Worm (Caenorhabditis elegans): ENCODE measurements around the gene larp-1.

larp-1 gene

DNA sequence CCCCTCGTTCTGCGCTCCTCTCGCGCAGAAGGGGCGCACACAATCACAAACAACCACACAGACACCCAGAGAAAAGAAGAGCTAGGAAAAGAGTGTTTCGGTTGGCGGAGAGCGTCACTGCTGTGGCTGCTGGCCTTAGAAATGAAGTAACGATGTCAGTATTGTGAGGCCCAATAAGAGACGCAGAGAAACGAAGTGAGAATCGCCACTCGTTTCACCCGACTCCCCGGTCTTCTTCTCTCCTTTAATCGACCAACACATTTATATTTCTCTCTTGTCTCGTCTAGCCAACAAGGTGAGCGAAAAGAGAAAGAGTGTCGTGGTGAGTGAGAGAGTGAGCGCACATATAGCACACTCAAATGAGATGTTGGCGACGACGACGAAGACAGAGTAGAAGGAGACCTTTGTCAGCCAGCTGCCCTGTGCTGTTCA is 3.5 kb downstream of the larp-1 start (continued):
- TF ChIP-seq unc-55 (GFP tag; optimal IDR thresholded peaks at IDR 0.05) (peak; percentile 96), ceh-30 (tag; optimal IDR thresholded peaks at IDR 0.05) (no peak), pha-4 (tag; optimal IDR thresholded peaks at IDR 0.05) (no peak), ceh-31 (tag; optimal IDR thresholded peaks at IDR 0.05) (peak; percentile 98), npax-4 (tag; optimal IDR thresholded peaks at IDR 0.05) (no peak), K02D7.2 (tag; optimal IDR thresholded peaks at IDR 0.05) (no peak), sdc-2 (tag; optimal IDR thresholded peaks at IDR 0.05) (peak; percentile 66), eyg-1 (tag; optimal IDR thresholded peaks at IDR 0.05) (peak; percentile 40), ama-1 (optimal IDR thresholded peaks at IDR 0.05) (no peak), tbx-2 (tag; optimal IDR thresholded peaks at IDR 0.05) (peak; percentile 97), nhr-232 (tag; optimal IDR thresholded peaks at IDR 0.05) (peak; percentile 42), C38D4.7 (GFP tag; optimal IDR thresholded peaks at IDR 0.05) (no peak), pqm-1 (tag; optimal IDR thresholded peaks at IDR 0.05) (peak; percentile 23)

DNA sequence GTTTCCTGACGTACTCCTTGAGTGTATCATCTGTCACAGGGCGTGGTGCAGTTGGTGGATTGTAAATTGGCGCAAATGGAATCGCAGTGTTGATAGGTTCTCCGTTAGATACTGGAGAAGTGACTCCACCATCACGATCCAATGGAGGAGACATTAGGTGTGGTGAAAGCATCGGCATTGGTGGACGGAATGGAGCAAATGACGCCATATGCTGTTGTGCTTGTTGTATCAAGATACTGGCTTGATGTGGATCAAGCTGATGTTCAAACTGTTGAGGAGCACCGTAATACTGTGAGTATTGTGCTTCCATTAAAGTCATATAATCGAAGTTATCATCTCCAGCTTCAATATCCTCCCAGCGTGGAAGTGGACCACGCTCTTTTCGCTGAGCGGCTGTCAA is 5.0 kb downstream of the larp-1 start:
- TF ChIP-seq Y22D7AL.16 (tag; optimal IDR thresholded peaks at IDR 0.05) (no peak), eyg-1 (tag; optimal IDR thresholded peaks at IDR 0.05) (no peak)

DNA sequence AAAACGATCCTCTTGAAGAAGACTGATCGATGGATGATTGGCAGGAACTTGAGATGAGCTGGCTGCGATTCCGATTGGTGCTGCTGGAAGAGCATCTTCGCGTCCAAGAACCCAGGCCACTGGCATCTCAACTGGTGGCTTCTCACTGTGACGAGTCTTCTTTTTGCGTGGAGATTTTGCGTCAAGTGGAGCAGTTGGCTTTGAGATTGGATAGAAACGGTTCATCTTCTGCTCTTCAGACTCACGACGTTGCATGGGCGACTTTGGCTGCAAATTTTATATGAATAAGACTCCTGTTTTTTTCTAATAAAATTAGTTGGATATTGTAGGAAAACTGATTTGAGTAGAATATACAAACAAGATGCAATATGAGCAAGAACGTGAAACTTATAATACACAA is 6.7 kb downstream of the larp-1 start:
- TF ChIP-seq mec-3 (tag; optimal IDR thresholded peaks at IDR 0.05; ENCODE audit: borderline replicate concordance) = no peak
- TF ChIP-seq ets-4 (tag; optimal IDR thresholded peaks at IDR 0.05) = no peak
- TF ChIP-seq pros-1 (tag; optimal IDR thresholded peaks at IDR 0.05) = no peak
- no peak for TF ChIP-seq syd-9 (tag; optimal IDR thresholded peaks at IDR 0.05)
- no peak for TF ChIP-seq sox-2 (GFP tag; IDR thresholded peaks at IDR 0.05)
- no peak for TF ChIP-seq ahr-1 (tag; optimal IDR thresholded peaks at IDR 0.05)
- no peak for TF ChIP-seq pag-3 (tag; optimal IDR thresholded peaks at IDR 0.05; ENCODE audit: borderline replicate concordance)

DNA sequence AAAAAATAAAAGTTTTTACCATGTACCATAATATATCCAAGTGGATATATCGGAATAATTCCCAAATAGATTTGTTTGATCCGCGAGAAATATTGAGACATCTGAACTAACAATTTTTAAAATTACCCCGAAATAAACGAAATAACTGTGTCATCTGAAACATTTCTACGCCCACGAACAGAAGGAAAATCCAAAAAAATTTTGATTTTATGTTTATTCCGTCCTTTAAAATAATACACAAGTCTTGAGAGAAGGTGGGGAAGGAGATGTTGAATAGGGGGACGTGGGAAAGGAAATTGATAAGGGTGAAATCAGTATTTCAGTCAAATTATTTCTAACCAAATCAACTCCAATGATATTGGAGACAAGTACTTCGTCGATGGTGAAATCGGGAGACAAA is 8.7 kb downstream of the larp-1 start, which contains the start of gene R144.11:
TSS of gene R144.11 (minus strand) at position 101 of the 400 bp plus-strand sequence.
- TF ChIP-seq T23F11.4 (GFP tag; optimal IDR thresholded peaks at IDR 0.05) = no peak
- no peak for TF ChIP-seq ttx-3 (tag; optimal IDR thresholded peaks at IDR 0.05)

DNA sequence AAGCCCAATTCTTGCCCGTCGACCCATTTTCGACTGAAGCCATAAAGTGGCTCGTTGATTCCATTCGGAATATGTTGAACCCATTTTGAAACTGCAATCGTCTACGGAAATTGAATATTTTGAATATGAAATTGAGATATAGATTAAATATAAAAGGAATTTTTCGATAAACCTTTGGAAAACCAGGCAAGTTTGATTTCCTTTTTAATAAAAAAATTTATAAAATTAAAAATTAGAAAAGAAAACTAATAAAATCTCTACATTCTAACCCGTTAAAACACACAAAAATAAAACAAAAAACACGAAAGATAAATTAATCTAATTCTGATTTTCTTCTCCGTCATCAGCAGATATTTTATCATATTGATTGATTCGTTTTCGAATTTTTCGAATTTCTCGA is 10.6 kb downstream of the larp-1 start, which contains the start of gene R144.12:
TSS of gene R144.12 (minus strand) at position 101 of the 400 bp plus-strand sequence.
- TF ChIP-seq C38D4.7 (GFP tag; optimal IDR thresholded peaks at IDR 0.05) (no peak), ceh-9 (tag; optimal IDR thresholded peaks at IDR 0.05) (no peak), tbx-7 (tag; optimal IDR thresholded peaks at IDR 0.05) (no peak), rnt-1 (tag; optimal IDR thresholded peaks at IDR 0.05) (no peak), ceh-48 (tag; optimal IDR thresholded peaks at IDR 0.05) (no peak), K09A11.1 (tag; optimal IDR thresholded peaks at IDR 0.05; ENCODE audit: insufficient read depth) (no peak), nhr-11 (tag; optimal IDR thresholded peaks at IDR 0.05) (no peak), pqm-1 (tag; optimal IDR thresholded peaks at IDR 0.05) (no peak), lim-6 (tag; optimal IDR thresholded peaks at IDR 0.05) (no peak), ceh-31 (tag; optimal IDR thresholded peaks at IDR 0.05) (no peak), C08G9.2 (tag; optimal IDR thresholded peaks at IDR 0.05) (no peak), elt-4 (tag; optimal IDR thresholded peaks at IDR 0.05) (no peak), unc-42 (tag; optimal IDR thresholded peaks at IDR 0.05) (no peak), unc-55 (GFP tag; optimal IDR thresholded peaks at IDR 0.05) (no peak), fkh-6 (tag; optimal IDR thresholded peaks at IDR 0.05) (no peak), pag-3 (tag; optimal IDR thresholded peaks at IDR 0.05; ENCODE audit: borderline replicate concordance) (no peak)

DNA sequence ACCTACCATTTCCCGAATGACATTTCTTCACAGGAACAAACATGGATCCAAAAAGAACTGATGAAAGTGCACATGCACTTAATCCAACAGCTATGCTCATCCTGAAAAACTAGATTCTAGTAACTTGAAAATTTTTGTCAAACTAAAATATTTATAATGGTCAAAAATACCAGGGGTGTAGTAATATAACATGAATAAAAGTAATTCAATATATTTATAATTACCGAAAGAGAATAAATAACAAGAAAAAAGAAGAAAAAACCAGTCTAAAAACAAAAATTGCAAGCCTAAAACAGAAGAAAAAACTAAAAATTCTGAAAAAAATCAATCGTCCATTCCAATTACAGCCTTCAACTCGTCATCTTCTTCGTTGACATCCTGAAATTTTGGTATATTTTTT is 12.8 kb downstream of the larp-1 start, which contains the start of gene R144.6:
TSS of gene R144.6 (minus strand) at position 101 of the 400 bp plus-strand sequence.
- TF ChIP-seq K02D7.2 (tag; optimal IDR thresholded peaks at IDR 0.05) = no peak
- no peak for TF ChIP-seq lin-11 (tag; optimal IDR thresholded peaks at IDR 0.05)
- TF ChIP-seq pqm-1 (tag; optimal IDR thresholded peaks at IDR 0.05) = no peak
- TF ChIP-seq ceh-22 (tag; optimal IDR thresholded peaks at IDR 0.05) = no peak
- TF ChIP-seq ceh-45 (GFP tag; IDR thresholded peaks at IDR 0.05) = no peak
- no peak for TF ChIP-seq eyg-1 (tag; optimal IDR thresholded peaks at IDR 0.05)
- TF ChIP-seq tbx-2 (tag; optimal IDR thresholded peaks at IDR 0.05) = no peak
- no peak for TF ChIP-seq pat-9 (tag; optimal IDR thresholded peaks at IDR 0.05)
- TF ChIP-seq ceh-14 (tag; optimal IDR thresholded peaks at IDR 0.05) = no peak
- TF ChIP-seq gmeb-2 (tag; optimal IDR thresholded peaks at IDR 0.05) = no peak
- TF ChIP-seq unc-55 (GFP tag; optimal IDR thresholded peaks at IDR 0.05) = no peak
- TF ChIP-seq Y22D7AL.16 (tag; optimal IDR thresholded peaks at IDR 0.05) = no peak
- no peak for TF ChIP-seq ceh-31 (tag; optimal IDR thresholded peaks at IDR 0.05)
- no peak for TF ChIP-seq ceh-9 (tag; optimal IDR thresholded peaks at IDR 0.05)
- TF ChIP-seq pha-2 (tag; optimal IDR thresholded peaks at IDR 0.05) = no peak
- TF ChIP-seq ceh-6 (GFP tag; optimal IDR thresholded peaks at IDR 0.05) = no peak
- TF ChIP-seq T23F11.4 (GFP tag; optimal IDR thresholded peaks at IDR 0.05) = no peak
